Worm (Caenorhabditis elegans) whole organism, L3 larva: ENCODE results near the gene K08D8.2.

Source experiments
- aly-2 ChIP-seq: fragments of 150-350 bp; optimal IDR thresholded peaks from 2 replicates; lab custom pipeline; 2014; ENCODE audit warnings: missing biosample characterization, missing genetic modification characterization
- lin-39 ChIP-seq: fragments of 150-350 bp; optimal IDR thresholded peaks from 2 replicates; lab custom pipeline; 2018; ENCODE audit warnings: missing biosample characterization, missing genetic modification reagents, missing genetic modification characterization
- pha-4 ChIP-seq: fragments of 150-350 bp; optimal IDR thresholded peaks from 2 replicates; lab custom pipeline; 2014; ENCODE audit warnings: missing biosample characterization, missing genetic modification reagents, missing genetic modification characterization

- TF ChIP-seq aly-2 (tag; lab: Kevin White, UChicago) (no peak), lin-39 (tag; lab: Kevin White, UChicago) (no peak), pha-4 (tag; lab: Kevin White, UChicago) (no peak)
Measured at ce11 chrIV:12911990-12912389, 9.1 kb downstream of the K08D8.2 start, which contains the start of gene K08D8.5.
